Worm (Caenorhabditis elegans): ENCODE data around the gene E04D5.4.

DNA sequence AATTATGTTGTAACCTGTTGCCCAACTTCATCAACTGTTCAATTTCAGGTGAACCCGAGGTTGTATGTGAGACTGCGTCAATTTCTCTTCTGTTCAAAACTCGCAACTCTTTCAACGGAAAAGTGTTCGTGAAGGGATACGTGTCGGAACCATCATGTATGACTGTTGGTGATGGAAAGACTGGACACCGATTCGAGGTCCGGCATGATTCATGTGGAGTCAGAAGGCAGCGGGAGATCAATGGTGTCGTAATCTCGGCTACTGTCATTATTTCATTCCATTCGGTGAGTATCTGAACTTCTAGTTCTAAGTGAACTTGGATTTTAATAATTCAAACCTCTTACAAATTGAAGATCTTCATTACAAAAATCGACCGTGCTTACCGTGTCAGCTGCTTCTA, 2.2 kb upstream of the E04D5.4 start:
- TF ChIP-seq F23B12.7 (tag; optimal IDR thresholded peaks at IDR 0.05; ENCODE audit: insufficient read depth) (no peak), egl-44 (GFP tag; IDR thresholded peaks at IDR 0.05) (no peak), bed-1 (GFP tag; IDR thresholded peaks at IDR 0.05) (no peak), mes-4 (tag; optimal IDR thresholded peaks at IDR 0.05) (no peak), repo-1 (tag; optimal IDR thresholded peaks at IDR 0.05) (no peak), snpc-4 (GFP tag; optimal IDR thresholded peaks at IDR 0.05) (no peak), snpc-4 (tag; optimal IDR thresholded peaks at IDR 0.05) (no peak), Y79H2A.3 (GFP tag; conservative IDR thresholded peaks at IDR 0.05) (no peak), efl-1 (GFP tag; optimal IDR thresholded peaks at IDR 0.05) (no peak), C06A6.2 (GFP tag; conservative IDR thresholded peaks at IDR 0.05) (no peak), hrde-1 (tag; optimal IDR thresholded peaks at IDR 0.05; ENCODE audit: borderline replicate concordance) (no peak), lin-35 (GFP tag; optimal IDR thresholded peaks at IDR 0.05) (no peak), tlf-1 (GFP tag; optimal IDR thresholded peaks at IDR 0.05) (no peak), Y53G8AR.9 (GFP tag; conservative IDR thresholded peaks at IDR 0.05) (no peak), tbp1 (GFP tag; optimal IDR thresholded peaks at IDR 0.05) (no peak)
